Worm (Caenorhabditis elegans) whole organism, young adult: ENCODE data around the gene rpl-28.

ENCODE experiments used
- B0019.2 ChIP-seq: fragments of 200-800 bp; sonication (Bioruptor generic); conservative IDR thresholded peaks from 2 replicates; pipeline ENCODE4 v1.3.6; 2022; ENCODE audit warnings: missing genetic modification reagents, missing genetic modification characterization, missing compliant biosample characterization
- D2030.7 ChIP-seq: fragments of 200-800 bp; sonication (Bioruptor generic); IDR thresholded peaks from 2 replicates; pipeline ENCODE4 v1.3.6; 2022; ENCODE audit warnings: missing genetic modification reagents, missing genetic modification characterization, missing compliant biosample characterization
- F23B12.7 ChIP-seq: sonication (generic microtip); optimal IDR thresholded peaks from 2 replicates; lab custom pipeline; 2017; ENCODE audit warnings: missing genetic modification characterization, mild to moderate bottlenecking, missing compliant biosample characterization, antibody characterized with exemption, moderate library complexity; ENCODE audit not compliant: insufficient read depth
- F33H1.4 ChIP-seq: fragments of 200-800 bp; sonication (Bioruptor generic); IDR thresholded peaks from 2 replicates; pipeline ENCODE4 v1.3.6; 2022; ENCODE audit warnings: missing genetic modification reagents, missing genetic modification characterization, missing compliant biosample characterization
- F49E8.2 ChIP-seq: sonication (generic microtip); optimal IDR thresholded peaks from 3 replicates; lab custom pipeline; 2017; ENCODE audit warnings: missing genetic modification characterization, mild to moderate bottlenecking, missing compliant biosample characterization, antibody characterized with exemption, moderate library complexity; ENCODE audit not compliant: insufficient read depth
- F57A8.1 ChIP-seq: fragments of 200-800 bp; sonication (Bioruptor generic); optimal IDR thresholded peaks from 2 replicates; lab custom pipeline; 2018; ENCODE audit warnings: mild to moderate bottlenecking, missing genetic modification characterization, moderate library complexity, missing compliant biosample characterization
- K12H6.12 ChIP-seq: fragments of 200-800 bp; sonication (Bioruptor generic); optimal IDR thresholded peaks from 2 replicates; lab custom pipeline; 2018; ENCODE audit warnings: mild to moderate bottlenecking, missing genetic modification characterization, missing compliant biosample characterization
- Y53F4B.3 ChIP-seq: fragments of 200-800 bp; sonication (Bioruptor generic); IDR thresholded peaks from 2 replicates; pipeline ENCODE4 v1.3.6; 2022; ENCODE audit warnings: missing genetic modification reagents, missing genetic modification characterization, missing compliant biosample characterization
- Y53G8AR.9 ChIP-seq: fragments of 200-800 bp; sonication (Bioruptor generic); conservative IDR thresholded peaks from 2 replicates; pipeline ENCODE4 v1.3.6; 2022; ENCODE audit warnings: missing genetic modification reagents, missing genetic modification characterization, missing compliant biosample characterization
- ZK185.1 ChIP-seq: sonication (generic microtip); optimal IDR thresholded peaks from 2 replicates; lab custom pipeline; 2016; ENCODE audit warnings: mild to moderate bottlenecking, missing genetic modification characterization, missing compliant biosample characterization; ENCODE audit not compliant: poor library complexity, severe bottlenecking
- attf-3 ChIP-seq: fragments of 200-800 bp; sonication (Bioruptor generic); conservative IDR thresholded peaks from 2 replicates; pipeline ENCODE4 v1.3.6; 2022; ENCODE audit warnings: missing genetic modification reagents, missing genetic modification characterization, missing compliant biosample characterization
- attf-5 ChIP-seq: fragments of 200-800 bp; sonication (Bioruptor generic); optimal IDR thresholded peaks from 2 replicates; lab custom pipeline; 2018; ENCODE audit warnings: mild to moderate bottlenecking, missing genetic modification characterization, missing compliant biosample characterization
- bed-2 ChIP-seq: fragments of 200-800 bp; sonication (Bioruptor generic); IDR thresholded peaks from 2 replicates; pipeline ENCODE4 v1.3.6; 2022; ENCODE audit warnings: missing genetic modification reagents, missing genetic modification characterization, missing compliant biosample characterization
- cebp-1 ChIP-seq, 2 experiments: fragments of 200-800 bp in 1 of 2; sonication (Bioruptor generic) in 1 of 2; sonication (generic microtip) in 1 of 2; IDR thresholded peaks in 1 of 2; optimal IDR thresholded peaks in 1 of 2; 2 replicates each; pipeline versions ENCODE4 v1.3.6 to Lab custom; 2017 to 2022; ENCODE audit warnings: missing compliant biosample characterization in 2 of 2, missing genetic modification characterization in 2 of 2, mild to moderate bottlenecking in 1 of 2, missing genetic modification reagents in 1 of 2, moderate library complexity in 1 of 2
- ceh-27 ChIP-seq: fragments of 200-800 bp; sonication (Bioruptor generic); optimal IDR thresholded peaks from 2 replicates; lab custom pipeline; 2018; ENCODE audit warnings: mild to moderate bottlenecking, missing genetic modification characterization, moderate library complexity, missing compliant biosample characterization
- ceh-58 ChIP-seq: fragments of 200-800 bp; sonication (Bioruptor generic); IDR thresholded peaks from 2 replicates; pipeline ENCODE4 v1.3.6; 2022; ENCODE audit warnings: missing genetic modification characterization, missing compliant biosample characterization
- ceh-91 ChIP-seq: fragments of 200-800 bp; sonication (Bioruptor generic); IDR thresholded peaks from 2 replicates; pipeline ENCODE4 v1.3.6; 2022; ENCODE audit warnings: missing genetic modification reagents, missing genetic modification characterization, missing compliant biosample characterization
- dox-1 ChIP-seq: fragments of 200-800 bp; sonication (Bioruptor generic); IDR thresholded peaks from 2 replicates; pipeline ENCODE4 v1.3.6; 2022; ENCODE audit warnings: missing genetic modification reagents, missing genetic modification characterization, missing compliant biosample characterization
- efl-1 ChIP-seq: fragments of 150-350 bp; optimal IDR thresholded peaks from 2 replicates; lab custom pipeline; 2014; ENCODE audit warnings: missing biosample characterization, missing genetic modification reagents, missing genetic modification characterization
- ekl-4 ChIP-seq: fragments of 200-800 bp; sonication (Bioruptor generic); IDR thresholded peaks from 2 replicates; pipeline ENCODE4 v1.3.6; 2022; ENCODE audit warnings: missing genetic modification reagents, missing genetic modification characterization, missing compliant biosample characterization
- hmg-1.2 ChIP-seq: fragments of 200-800 bp; sonication (Bioruptor generic); IDR thresholded peaks from 2 replicates; pipeline ENCODE4 v1.3.6; 2022; ENCODE audit warnings: missing genetic modification reagents, missing genetic modification characterization, missing compliant biosample characterization
- hsf-1 ChIP-seq: fragments of 200-800 bp; sonication (Bioruptor generic); IDR thresholded peaks from 2 replicates; pipeline ENCODE4 v1.3.6; 2022; ENCODE audit warnings: missing genetic modification reagents, missing genetic modification characterization, missing compliant biosample characterization
- lin-35 ChIP-seq, 3 experiments: fragments of 150-350 bp in 2 of 3; sonication (generic microtip) in 1 of 3; optimal IDR thresholded peaks; 2 replicates each; lab custom pipeline; 2014 to 2018; ENCODE audit warnings: missing biosample characterization in 3 of 3, missing genetic modification characterization in 3 of 3, missing genetic modification reagents in 3 of 3
- lin-40 ChIP-seq: sonication (generic microtip); optimal IDR thresholded peaks from 2 replicates; lab custom pipeline; 2016; ENCODE audit warnings: missing genetic modification characterization, mild to moderate bottlenecking, missing compliant biosample characterization, missing genotype, missing genetic modification reagents
- lin-54 ChIP-seq: fragments of 200-800 bp; sonication (Bioruptor generic); optimal IDR thresholded peaks from 2 replicates; lab custom pipeline; 2018; ENCODE audit warnings: mild to moderate bottlenecking, missing genetic modification characterization, missing compliant biosample characterization
- lsl-1 ChIP-seq: fragments of 200-800 bp; sonication (Bioruptor generic); optimal IDR thresholded peaks from 2 replicates; lab custom pipeline; 2018; ENCODE audit warnings: mild to moderate bottlenecking, missing genetic modification characterization, moderate library complexity, missing compliant biosample characterization
- madf-8 ChIP-seq: fragments of 200-800 bp; sonication (Bioruptor generic); conservative IDR thresholded peaks from 2 replicates; pipeline ENCODE4 v1.3.6; 2022; ENCODE audit warnings: missing genetic modification reagents, missing genetic modification characterization, missing compliant biosample characterization
- mcd-1 ChIP-seq: fragments of 200-800 bp; sonication (Bioruptor generic); IDR thresholded peaks from 2 replicates; pipeline ENCODE4 v1.3.6; 2022; ENCODE audit warnings: missing genetic modification reagents, missing genetic modification characterization, missing compliant biosample characterization
- nhr-80 ChIP-seq: sonication (generic microtip); optimal IDR thresholded peaks from 2 replicates; lab custom pipeline; 2016; ENCODE audit warnings: missing genetic modification characterization, missing compliant biosample characterization
- snpc-1.1 ChIP-seq: sonication (generic microtip); optimal IDR thresholded peaks from 2 replicates; lab custom pipeline; 2017; ENCODE audit warnings: missing genetic modification characterization, mild to moderate bottlenecking, missing compliant biosample characterization, antibody characterized with exemption, moderate library complexity, missing genotype, missing genetic modification reagents; ENCODE audit not compliant: insufficient read depth
- snpc-4 ChIP-seq, 5 experiments: fragments of 150-350 bp in 1 of 5; sonication (generic microtip) in 4 of 5; optimal IDR thresholded peaks; 2 replicates each; lab custom pipeline; 2014 to 2018; ENCODE audit warnings: missing genetic modification characterization in 5 of 5, missing biosample characterization in 3 of 5, antibody characterized with exemption in 2 of 5, mild to moderate bottlenecking in 2 of 5, missing compliant biosample characterization in 2 of 5, missing genotype in 2 of 5, moderate library complexity in 2 of 5, missing genetic modification reagents in 1 of 5
- sptf-2 ChIP-seq: fragments of 200-800 bp; sonication (Bioruptor generic); optimal IDR thresholded peaks from 2 replicates; lab custom pipeline; 2018; ENCODE audit warnings: mild to moderate bottlenecking, missing genetic modification characterization, missing compliant biosample characterization
- tbp1 ChIP-seq: fragments of 200-800 bp; sonication (Bioruptor generic); optimal IDR thresholded peaks from 2 replicates; lab custom pipeline; 2018; ENCODE audit warnings: mild to moderate bottlenecking, missing genetic modification characterization, missing compliant biosample characterization
- ztf-18 ChIP-seq: sonication (generic microtip); optimal IDR thresholded peaks from 2 replicates; lab custom pipeline; 2016; ENCODE audit warnings: missing genotype, mild to moderate bottlenecking, missing genetic modification characterization, missing compliant biosample characterization
- ztf-26 ChIP-seq: sonication (generic microtip); optimal IDR thresholded peaks from 2 replicates; lab custom pipeline; 2017; ENCODE audit warnings: missing genetic modification characterization, missing compliant biosample characterization

Gene rpl-28

DNA sequence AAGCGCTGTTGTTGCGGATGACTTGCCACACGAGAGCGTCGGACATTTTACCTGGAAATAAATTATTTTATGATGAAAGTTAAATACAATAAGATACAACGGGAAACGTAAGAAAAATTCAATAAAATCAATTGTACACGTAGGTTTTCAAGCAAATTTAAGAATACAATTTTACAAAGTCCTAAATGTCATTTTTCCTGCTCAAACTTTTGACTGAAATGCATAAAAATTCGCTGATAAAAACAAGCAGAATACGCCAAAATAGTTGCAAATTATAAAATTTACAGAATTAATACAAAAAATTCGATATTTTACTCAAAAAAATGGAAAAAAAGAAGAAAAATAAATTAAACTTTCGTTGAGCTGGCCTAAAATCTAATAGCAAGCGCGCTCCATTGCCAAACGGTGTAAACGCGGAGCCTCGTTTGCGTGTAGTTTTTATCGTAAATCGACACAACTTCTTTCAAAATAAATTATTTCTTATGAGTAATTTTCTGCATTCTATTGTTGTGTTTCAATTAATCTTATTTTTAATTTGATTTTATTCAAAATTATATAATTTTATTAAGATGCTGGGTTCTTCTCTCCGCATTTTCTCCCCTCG, at the start of gene rpl-28, which contains the start of gene mrpl-49:
Gene rpl-28 (minus strand): TSS at position 51 of the 604 bp plus-strand sequence.
Gene mrpl-49 (plus strand): TSS at position 570 of the 604 bp plus-strand sequence.
- TF ChIP-seq B0019.2 (GFP tag; lab: Robert Waterston, UW) (0 out of 2 replicates have a peak, but pooled peaks have one; percentile 25), lin-40 (peak; percentile 57), dox-1 (peak; percentile 64), K12H6.12 (tag; lab: Kevin White, UChicago) (peak; percentile 5), F57A8.1 (GFP tag; lab: Kevin White, UChicago) (no peak), ceh-91 (GFP tag; lab: Robert Waterston, UW) (peak; percentile 64; the same call in 1 of the 2 replicates), tbp1 (GFP tag; lab: Kevin White, UChicago) (peak; percentile 58), efl-1 (GFP tag; lab: Kevin White, UChicago) (peak; percentile 23), snpc-4 (GFP tag; optimal IDR thresholded peaks at IDR 0.05; lab: Kevin White, UChicago) (no peak), snpc-4 (tag; optimal IDR thresholded peaks at IDR 0.05; lab: Kevin White, UChicago) (peak in 3 of 4 experiments; percentile 28 to 81 (median 32)), F33H1.4 (GFP tag; lab: Robert Waterston, UW) (peak; percentile 46; the same call in 1 of the 2 replicates), hsf-1 (GFP tag; lab: Robert Waterston, UW) (no peak), F49E8.2 (tag; lab: Kevin White, UChicago) (peak; percentile 42), ceh-58 (GFP tag; lab: Robert Waterston, UW) (no peak), bed-2 (GFP tag; lab: Robert Waterston, UW) (no peak), nhr-80 (peak; percentile 59), ekl-4 (GFP tag; lab: Robert Waterston, UW) (0 out of 2 replicates have a peak, but pooled peaks have one; percentile 34), ZK185.1 (tag; lab: Kevin White, UChicago) (peak; percentile 44), ceh-27 (peak; percentile 34), attf-5 (GFP tag; lab: Kevin White, UChicago) (peak; percentile 95), F23B12.7 (peak; percentile 91), hmg-1.2 (GFP tag; lab: Robert Waterston, UW) (peak; percentile 52), mcd-1 (peak; percentile 96), Y53F4B.3 (GFP tag; lab: Robert Waterston, UW) (no peak), cebp-1 (GFP tag; IDR thresholded peaks at IDR 0.05; lab: Robert Waterston, UW) (no peak), cebp-1 (tag; optimal IDR thresholded peaks at IDR 0.05; lab: Kevin White, UChicago) (peak; percentile 68), ztf-18 (tag; lab: Kevin White, UChicago) (peak; percentile 40), lin-54 (GFP tag; lab: Kevin White, UChicago) (peak; percentile 71), lin-35 (GFP tag; optimal IDR thresholded peaks at IDR 0.05; lab: Kevin White, UChicago) (peak in 1 of 3 experiments; percentile 76), Y53G8AR.9 (peak; percentile 48; the same call in 1 of the 2 replicates), ztf-26 (tag; lab: Kevin White, UChicago) (peak; percentile 21), D2030.7 (GFP tag; lab: Robert Waterston, UW) (peak; percentile 42; the same call in 1 of the 2 replicates), snpc-1.1 (no peak), madf-8 (GFP tag; lab: Robert Waterston, UW) (0 out of 2 replicates have a peak, but pooled peaks have one; percentile 4), attf-3 (peak; percentile 99), lsl-1 (GFP tag; lab: Kevin White, UChicago) (peak; percentile 56), sptf-2 (GFP tag; lab: Kevin White, UChicago) (no peak)
